Fruit fly (Drosophila melanogaster): ENCODE results near the gene pim.
A peak's percentile ranks its signal among the peaks of the same experiment; 100 is the strongest.

The pim gene

dm6 chr2L:10344029-10344606 lies 18.7 kb upstream of the pim start, which contains the start of gene Frmd5:
TSS of gene Frmd5 (plus strand) at chr2L:10344442.
- no peak for TF ChIP-seq CG14655 (GFP tag; optimal IDR thresholded peaks at IDR 0.05)
- TF ChIP-seq CG9948 (tag; optimal IDR thresholded peaks at IDR 0.05) = no peak
- TF ChIP-seq Pif1B (GFP tag; optimal IDR thresholded peaks at IDR 0.05) = no peak
- TF ChIP-seq rn (GFP tag; IDR thresholded peaks at IDR 0.05) = no peak
- no peak for TF ChIP-seq CG8301 (tag; optimal IDR thresholded peaks at IDR 0.05)
- no peak for TF ChIP-seq fd96Ca (GFP tag; IDR thresholded peaks at IDR 0.05)
- TF ChIP-seq Ets98B (GFP tag; IDR thresholded peaks at IDR 0.05) = no peak
- TF ChIP-seq CG34367 (tag; optimal IDR thresholded peaks at IDR 0.05) = no peak
- no peak for TF ChIP-seq CG15710 (tag; optimal IDR thresholded peaks at IDR 0.05)
- no peak for TF ChIP-seq Snoo (tag; optimal IDR thresholded peaks at IDR 0.05)
- no peak for TF ChIP-seq CG10348 (GFP tag; IDR thresholded peaks at IDR 0.05)
- no peak for TF ChIP-seq CG4496 (GFP tag; IDR thresholded peaks at IDR 0.05)
- TF ChIP-seq CG12605 (GFP tag; IDR thresholded peaks at IDR 0.05) = no peak
- TF ChIP-seq CG32121 (GFP tag; IDR thresholded peaks at IDR 0.05) = no peak
- TF ChIP-seq gl (tag; optimal IDR thresholded peaks at IDR 0.05) = no peak
- TF ChIP-seq CG13204 (GFP tag; optimal IDR thresholded peaks at IDR 0.05) = no peak
- TF ChIP-seq D1 (tag; optimal IDR thresholded peaks at IDR 0.05) = no peak
- TF ChIP-seq CG8159 (tag; optimal IDR thresholded peaks at IDR 0.05) = no peak

DNA sequence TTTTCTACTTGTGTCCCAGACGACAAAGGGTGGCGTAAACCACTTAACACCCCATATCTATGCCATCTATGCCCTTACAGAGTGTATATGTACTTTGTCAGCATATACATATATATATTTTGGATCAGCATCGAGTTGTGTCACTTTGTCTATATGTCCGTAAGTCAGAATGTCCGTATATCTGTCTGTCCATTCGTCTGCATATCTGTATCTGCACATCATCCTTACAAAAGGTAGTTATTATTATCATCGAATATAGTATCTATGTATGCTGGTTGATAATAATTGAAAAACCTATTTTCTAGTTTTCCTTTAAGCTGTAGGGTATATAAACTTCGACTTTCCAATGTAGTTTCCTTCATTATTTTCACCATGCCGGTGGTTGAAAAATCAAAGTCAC lies 11.7 kb upstream of the pim start:
- TF ChIP-seq CG8159 (tag; optimal IDR thresholded peaks at IDR 0.05) (no peak), CG8301 (tag; optimal IDR thresholded peaks at IDR 0.05) (no peak)

DNA sequence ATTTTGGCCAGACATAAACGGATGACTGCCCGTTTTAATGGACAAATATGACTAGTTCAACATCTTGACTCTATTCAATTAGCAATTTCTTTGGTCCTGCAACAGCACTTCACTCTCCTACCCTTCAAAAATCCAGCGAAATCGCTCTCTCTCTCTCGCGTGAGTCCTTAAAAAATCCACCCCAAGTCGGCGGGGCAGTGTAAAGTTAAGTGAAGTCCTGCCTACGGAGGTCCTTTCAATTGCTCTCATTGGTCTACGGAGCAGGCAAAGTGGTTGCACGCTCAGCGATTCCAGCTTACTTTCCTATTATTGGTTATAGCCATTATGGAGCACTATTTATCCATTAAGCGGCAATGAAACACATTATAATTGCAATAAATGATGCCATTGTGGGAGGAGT lies 8.9 kb upstream of the pim start, which contains the start of gene CG34367:
Gene CG34367, minus strand, starts transcription at position 35 of the 400 bp plus-strand sequence.
- TF ChIP-seq Ets98B (GFP tag; IDR thresholded peaks at IDR 0.05) (no peak), CG13204 (GFP tag; optimal IDR thresholded peaks at IDR 0.05) (no peak), D1 (tag; optimal IDR thresholded peaks at IDR 0.05) (no peak), CG10348 (GFP tag; IDR thresholded peaks at IDR 0.05) (no peak), CG8159 (tag; optimal IDR thresholded peaks at IDR 0.05) (no peak), CG9948 (tag; optimal IDR thresholded peaks at IDR 0.05) (no peak), CG34367 (tag; optimal IDR thresholded peaks at IDR 0.05) (no peak), CG12605 (GFP tag; IDR thresholded peaks at IDR 0.05) (no peak), Pif1B (GFP tag; optimal IDR thresholded peaks at IDR 0.05) (no peak), CG4496 (GFP tag; IDR thresholded peaks at IDR 0.05) (no peak)

dm6 chr2L:10356508-10356907 lies 6.3 kb upstream of the pim start, which contains the start of the genes CtsL4 and ClpP:
TSS of gene CtsL4 (minus strand) at chr2L:10356597.
TSS of gene ClpP (plus strand) at chr2L:10356795.
- TF ChIP-seq CG34367 (tag; optimal IDR thresholded peaks at IDR 0.05) (peak; percentile 49), CG14655 (GFP tag; optimal IDR thresholded peaks at IDR 0.05) (no peak), CG10348 (GFP tag; IDR thresholded peaks at IDR 0.05) (no peak), CG15710 (tag; optimal IDR thresholded peaks at IDR 0.05) (peak; percentile 51), CG17806 (tag; optimal IDR thresholded peaks at IDR 0.05) (peak; percentile 26), EcR (GFP tag; optimal IDR thresholded peaks at IDR 0.05) (no peak), Pif1A (GFP tag; optimal IDR thresholded peaks at IDR 0.05) (no peak), gl (tag; optimal IDR thresholded peaks at IDR 0.05) (no peak), Ets98B (GFP tag; IDR thresholded peaks at IDR 0.05) (no peak), Snoo (tag; optimal IDR thresholded peaks at IDR 0.05) (peak; percentile 42)

- TF ChIP-seq D1 (tag; optimal IDR thresholded peaks at IDR 0.05) (no peak), Pif1A (GFP tag; optimal IDR thresholded peaks at IDR 0.05) (no peak), CG8159 (tag; optimal IDR thresholded peaks at IDR 0.05) (no peak), CG10348 (GFP tag; IDR thresholded peaks at IDR 0.05) (no peak), CG12605 (GFP tag; IDR thresholded peaks at IDR 0.05) (no peak), CG8301 (tag; optimal IDR thresholded peaks at IDR 0.05) (no peak), CG32121 (GFP tag; IDR thresholded peaks at IDR 0.05) (no peak), Snoo (tag; optimal IDR thresholded peaks at IDR 0.05) (no peak), fd96Ca (GFP tag; IDR thresholded peaks at IDR 0.05) (no peak), gl (tag; optimal IDR thresholded peaks at IDR 0.05) (no peak), CG14655 (GFP tag; optimal IDR thresholded peaks at IDR 0.05) (no peak), CG4496 (GFP tag; IDR thresholded peaks at IDR 0.05) (no peak), CG9948 (tag; optimal IDR thresholded peaks at IDR 0.05) (no peak), Pif1B (GFP tag; optimal IDR thresholded peaks at IDR 0.05) (no peak), rn (GFP tag; IDR thresholded peaks at IDR 0.05) (no peak), CG13204 (GFP tag; optimal IDR thresholded peaks at IDR 0.05) (no peak)
Observed at dm6 chr2L:10364229-10364628, 1.4 kb downstream of the pim start, which contains the start of gene lft. TSS of gene lft (plus strand) at chr2L:10364471.

- TF ChIP-seq Snoo (tag; optimal IDR thresholded peaks at IDR 0.05) (peak; percentile 2), Pif1A (GFP tag; optimal IDR thresholded peaks at IDR 0.05) (no peak), fd96Ca (GFP tag; IDR thresholded peaks at IDR 0.05) (no peak), CG13204 (GFP tag; optimal IDR thresholded peaks at IDR 0.05) (no peak), gl (tag; optimal IDR thresholded peaks at IDR 0.05) (peak; percentile 57), CG4496 (GFP tag; IDR thresholded peaks at IDR 0.05) (no peak), CG8301 (tag; optimal IDR thresholded peaks at IDR 0.05) (no peak), EcR (GFP tag; optimal IDR thresholded peaks at IDR 0.05) (no peak), CG14655 (GFP tag; optimal IDR thresholded peaks at IDR 0.05) (no peak), CG15710 (tag; optimal IDR thresholded peaks at IDR 0.05) (peak; percentile 40), D1 (tag; optimal IDR thresholded peaks at IDR 0.05) (no peak), CG17806 (tag; optimal IDR thresholded peaks at IDR 0.05) (peak; percentile 6), CG9948 (tag; optimal IDR thresholded peaks at IDR 0.05) (peak; percentile 30), CG34367 (tag; optimal IDR thresholded peaks at IDR 0.05) (peak; percentile 32), Pif1B (GFP tag; optimal IDR thresholded peaks at IDR 0.05) (no peak), CG10348 (GFP tag; IDR thresholded peaks at IDR 0.05) (no peak), rn (GFP tag; IDR thresholded peaks at IDR 0.05) (no peak), Ets98B (GFP tag; IDR thresholded peaks at IDR 0.05) (peak; percentile 29; the same call in 1 of the 2 replicates), CG12605 (GFP tag; IDR thresholded peaks at IDR 0.05) (peak; percentile 11; the same call in 1 of the 2 replicates), CG32121 (GFP tag; IDR thresholded peaks at IDR 0.05) (peak; percentile 41; the same call in 1 of the 2 replicates), CG8159 (tag; optimal IDR thresholded peaks at IDR 0.05) (no peak)
Observed at dm6 chr2L:10366525-10366924, 3.7 kb downstream of the pim start, which contains the start of gene CG5056. TSS of gene CG5056 (plus strand) at chr2L:10366692.

Measured in whole organism, pupa.